Worm (Caenorhabditis elegans) whole organism, L2 larva: Measurements from ENCODE around the gene C07A9.5.

Source experiments
- C34F6.9 ChIP-seq: fragments of 150-350 bp; optimal IDR thresholded peaks from 2 replicates; lab custom pipeline; 2014; ENCODE audit warnings: missing biosample characterization, missing genetic modification characterization
- F13H6.1 ChIP-seq: sonication (generic microtip); optimal IDR thresholded peaks from 2 replicates; lab custom pipeline; 2016; ENCODE audit warnings: missing genetic modification characterization, missing compliant biosample characterization
- R02D3.7 ChIP-seq: fragments of 150-350 bp; optimal IDR thresholded peaks from 2 replicates; lab custom pipeline; 2014; ENCODE audit warnings: missing biosample characterization, missing genetic modification characterization
- Y55F3AM.14 ChIP-seq: fragments of 200-800 bp; sonication (Bioruptor generic); optimal IDR thresholded peaks from 2 replicates; lab custom pipeline; 2018; ENCODE audit warnings: mild to moderate bottlenecking, missing genetic modification characterization, missing compliant biosample characterization
- ZK546.5 ChIP-seq: sonication (generic microtip); optimal IDR thresholded peaks from 2 replicates; lab custom pipeline; 2017; ENCODE audit warnings: missing biosample characterization, missing genetic modification characterization
- alr-1 ChIP-seq: fragments of 150-350 bp; optimal IDR thresholded peaks from 2 replicates; lab custom pipeline; 2014; ENCODE audit warnings: missing biosample characterization, missing genetic modification characterization
- aly-2 ChIP-seq: fragments of 150-350 bp; optimal IDR thresholded peaks from 2 replicates; lab custom pipeline; 2014; ENCODE audit warnings: missing biosample characterization, missing genetic modification characterization
- ama-1 ChIP-seq: fragments of 150-350 bp; optimal IDR thresholded peaks from 2 replicates; lab custom pipeline; 2018; ENCODE audit warnings: inconsistent platforms
- ceh-16 ChIP-seq: fragments of 150-350 bp; optimal IDR thresholded peaks from 2 replicates; lab custom pipeline; 2014; ENCODE audit warnings: missing biosample characterization, missing genetic modification characterization
- ceh-82 ChIP-seq: fragments of 150-350 bp; optimal IDR thresholded peaks from 2 replicates; lab custom pipeline; 2014; ENCODE audit warnings: missing biosample characterization, missing genetic modification characterization
- crh-2 ChIP-seq: sonication (generic microtip); optimal IDR thresholded peaks from 2 replicates; lab custom pipeline; 2017; ENCODE audit warnings: missing biosample characterization, missing genetic modification characterization
- dmd-4 ChIP-seq: sonication (generic microtip); optimal IDR thresholded peaks from 2 replicates; lab custom pipeline; 2017; ENCODE audit warnings: missing biosample characterization, missing genetic modification characterization
- egl-27 ChIP-seq: sonication (generic microtip); optimal IDR thresholded peaks from 3 replicates; lab custom pipeline; 2017; ENCODE audit warnings: missing biosample characterization, missing genetic modification reagents, missing genetic modification characterization
- elt-1 ChIP-seq: fragments of 150-350 bp; optimal IDR thresholded peaks from 2 replicates; lab custom pipeline; 2014; ENCODE audit warnings: missing biosample characterization, missing genetic modification characterization
- elt-3 ChIP-seq: sonication (generic microtip); optimal IDR thresholded peaks from 2 replicates; lab custom pipeline; 2017; ENCODE audit warnings: missing biosample characterization, missing genetic modification characterization
- fos-1 ChIP-seq: fragments of 150-350 bp; optimal IDR thresholded peaks from 2 replicates; lab custom pipeline; 2014; ENCODE audit warnings: missing biosample characterization, missing genetic modification characterization
- gmeb-1 ChIP-seq: fragments of 150-350 bp; optimal IDR thresholded peaks from 2 replicates; lab custom pipeline; 2014; ENCODE audit warnings: missing biosample characterization, missing genetic modification characterization
- lin-11 ChIP-seq: fragments of 150-350 bp; sonication (generic microtip); optimal IDR thresholded peaks from 2 replicates; lab custom pipeline; 2014; ENCODE audit warnings: missing biosample characterization, missing genetic modification characterization, inconsistent platforms, mixed read lengths
- lin-13 ChIP-seq: fragments of 150-350 bp; optimal IDR thresholded peaks from 2 replicates; lab custom pipeline; 2014; ENCODE audit warnings: missing biosample characterization, missing genetic modification reagents, missing genetic modification characterization
- lsy-2 ChIP-seq, 2 experiments: fragments of 150-350 bp in 1 of 2; sonication (generic microtip) in 1 of 2; optimal IDR thresholded peaks; 2 replicates each; lab custom pipeline; 2014 to 2017; ENCODE audit warnings: missing biosample characterization in 2 of 2, missing genetic modification characterization in 2 of 2
- mab-5 ChIP-seq: fragments of 150-350 bp; optimal IDR thresholded peaks from 2 replicates; lab custom pipeline; 2014; ENCODE audit warnings: missing biosample characterization, missing genetic modification characterization
- mbf-1 ChIP-seq: sonication (generic microtip); optimal IDR thresholded peaks from 2 replicates; lab custom pipeline; 2017; ENCODE audit warnings: missing biosample characterization, missing genetic modification characterization
- mdl-1 ChIP-seq, 2 experiments: fragments of 150-350 bp in 1 of 2; sonication (generic microtip) in 1 of 2; optimal IDR thresholded peaks; 2 replicates each; lab custom pipeline; 2017; ENCODE audit warnings: missing biosample characterization in 2 of 2, missing genetic modification characterization in 2 of 2
- nhr-10 ChIP-seq: sonication (generic microtip); optimal IDR thresholded peaks from 2 replicates; lab custom pipeline; 2017; ENCODE audit warnings: missing biosample characterization, missing genetic modification characterization
- nhr-11 ChIP-seq: fragments of 150-350 bp; optimal IDR thresholded peaks from 2 replicates; lab custom pipeline; 2014; ENCODE audit warnings: missing biosample characterization, missing genetic modification characterization
- nhr-12 ChIP-seq: fragments of 150-350 bp; optimal IDR thresholded peaks from 2 replicates; lab custom pipeline; 2014; ENCODE audit warnings: missing biosample characterization, missing genetic modification characterization
- nhr-129 ChIP-seq: fragments of 150-350 bp; optimal IDR thresholded peaks from 2 replicates; lab custom pipeline; 2014; ENCODE audit warnings: missing biosample characterization, missing genetic modification characterization
- nhr-21 ChIP-seq: fragments of 150-350 bp; optimal IDR thresholded peaks from 2 replicates; lab custom pipeline; 2014; ENCODE audit warnings: missing biosample characterization, missing genetic modification characterization
- nhr-23 ChIP-seq: fragments of 150-350 bp; optimal IDR thresholded peaks from 2 replicates; lab custom pipeline; 2014; ENCODE audit warnings: missing biosample characterization, missing genetic modification reagents, missing genetic modification characterization
- nhr-237 ChIP-seq: fragments of 150-350 bp; optimal IDR thresholded peaks from 2 replicates; lab custom pipeline; 2014; ENCODE audit warnings: missing biosample characterization, missing genetic modification characterization
- nhr-25 ChIP-seq: fragments of 150-350 bp; sonication (generic microtip); optimal IDR thresholded peaks from 3 replicates; lab custom pipeline; 2014; ENCODE audit warnings: missing biosample characterization, missing genetic modification characterization
- nhr-6 ChIP-seq: fragments of 150-350 bp; optimal IDR thresholded peaks from 2 replicates; lab custom pipeline; 2014; ENCODE audit warnings: missing biosample characterization, missing genetic modification characterization
- nhr-77 ChIP-seq: fragments of 150-350 bp; optimal IDR thresholded peaks from 2 replicates; lab custom pipeline; 2014; ENCODE audit warnings: missing biosample characterization, missing genetic modification characterization
- peb-1 ChIP-seq: fragments of 150-350 bp; optimal IDR thresholded peaks from 2 replicates; lab custom pipeline; 2014; ENCODE audit warnings: missing biosample characterization, missing genetic modification characterization
- sem-4 ChIP-seq: fragments of 150-350 bp; optimal IDR thresholded peaks from 2 replicates; lab custom pipeline; 2014; ENCODE audit warnings: missing biosample characterization, missing genetic modification reagents, missing genetic modification characterization
- skn-1 ChIP-seq: sonication (generic microtip); optimal IDR thresholded peaks from 2 replicates; lab custom pipeline; 2017; ENCODE audit warnings: missing biosample characterization, missing genetic modification characterization
- sma-3 ChIP-seq: sonication (generic microtip); optimal IDR thresholded peaks from 2 replicates; lab custom pipeline; 2016; ENCODE audit warnings: missing genetic modification reagents, missing genetic modification characterization, missing compliant biosample characterization
- sma-9 ChIP-seq, 2 experiments: fragments of 150-350 bp in 1 of 2; sonication (generic microtip) in 1 of 2; optimal IDR thresholded peaks; 2 replicates each; lab custom pipeline; 2014 to 2016; ENCODE audit warnings: missing genetic modification characterization in 2 of 2, mild to moderate bottlenecking in 1 of 2, missing biosample characterization in 1 of 2, missing compliant biosample characterization in 1 of 2, missing genetic modification reagents in 1 of 2, moderate library complexity in 1 of 2
- snpc-4 ChIP-seq: fragments of 150-350 bp; optimal IDR thresholded peaks from 2 replicates; lab custom pipeline; 2014; ENCODE audit warnings: missing biosample characterization, missing genetic modification characterization
- unc-39 ChIP-seq: fragments of 150-350 bp; optimal IDR thresholded peaks from 2 replicates; lab custom pipeline; 2014; ENCODE audit warnings: missing biosample characterization, missing genetic modification characterization
- unc-55 ChIP-seq: fragments of 150-350 bp; sonication (generic microtip); optimal IDR thresholded peaks from 3 replicates; lab custom pipeline; 2014; ENCODE audit warnings: missing biosample characterization, missing genetic modification reagents, missing genetic modification characterization
- unc-62 ChIP-seq: fragments of 150-350 bp; optimal IDR thresholded peaks from 2 replicates; lab custom pipeline; 2014; ENCODE audit warnings: missing biosample characterization, missing genetic modification reagents, missing genetic modification characterization
- zag-1 ChIP-seq: fragments of 150-350 bp; optimal IDR thresholded peaks from 2 replicates; lab custom pipeline; 2014; ENCODE audit warnings: missing biosample characterization, missing genetic modification characterization
- ztf-1 ChIP-seq: fragments of 200-800 bp; sonication (Bioruptor generic); conservative IDR thresholded peaks from 2 replicates; pipeline ENCODE4 v1.3.6; 2022; ENCODE audit warnings: missing genetic modification characterization, missing compliant biosample characterization
- ztf-11 ChIP-seq: sonication (generic microtip); optimal IDR thresholded peaks from 2 replicates; lab custom pipeline; 2017; ENCODE audit warnings: missing biosample characterization, missing genetic modification characterization

C07A9.5 gene

ce11 chrIII:9717243-9717642 is 34.6 kb upstream of the C07A9.5 start:
- TF ChIP-seq skn-1 (tag; lab: Kevin White, UChicago), result no peak
- peak; percentile 16 to 68 for TF ChIP-seq lsy-2 (tag; optimal IDR thresholded peaks at IDR 0.05; lab: Kevin White, UChicago)
- peak; percentile 64 for TF ChIP-seq nhr-21 (tag; lab: Kevin White, UChicago)
- no peak for TF ChIP-seq unc-39
- TF ChIP-seq elt-1, result no peak
- no peak for TF ChIP-seq ztf-1 (GFP tag; lab: Robert Waterston, UW)
- TF ChIP-seq aly-2 (tag; lab: Kevin White, UChicago), result no peak
- peak in 1 of 2 experiments; percentile 42 for TF ChIP-seq mdl-1 (tag; optimal IDR thresholded peaks at IDR 0.05; lab: Kevin White, UChicago)
- no peak for TF ChIP-seq R02D3.7 (tag; lab: Kevin White, UChicago)
- peak; percentile 90 for TF ChIP-seq sma-9 (GFP tag; optimal IDR thresholded peaks at IDR 0.05; lab: Kevin White, UChicago)
- no peak for TF ChIP-seq sma-9 (tag; optimal IDR thresholded peaks at IDR 0.05; lab: Kevin White, UChicago)
- TF ChIP-seq nhr-23 (tag; lab: Kevin White, UChicago), result no peak
- TF ChIP-seq dmd-4, result no peak
- no peak for TF ChIP-seq ztf-11
- TF ChIP-seq nhr-12 (tag; lab: Kevin White, UChicago), result no peak
- no peak for TF ChIP-seq nhr-6 (tag; lab: Kevin White, UChicago)
- peak; percentile 58 for TF ChIP-seq crh-2 (tag; lab: Kevin White, UChicago)
- TF ChIP-seq nhr-129 (tag; lab: Kevin White, UChicago), result peak; percentile 10
- TF ChIP-seq F13H6.1 (tag; lab: Kevin White, UChicago), result peak; percentile 66
- peak; percentile 8 for TF ChIP-seq lin-11 (tag; lab: Kevin White, UChicago)
- peak; percentile 41 for TF ChIP-seq ceh-16 (tag; lab: Kevin White, UChicago)
- no peak for TF ChIP-seq unc-62 (GFP tag; lab: Kevin White, UChicago)
- TF ChIP-seq zag-1 (tag; lab: Kevin White, UChicago), result no peak
- peak; percentile 53 for TF ChIP-seq nhr-25
- peak; percentile 58 for TF ChIP-seq fos-1 (tag; lab: Kevin White, UChicago)
- TF ChIP-seq sma-3 (GFP tag; lab: Kevin White, UChicago), result peak; percentile 85
- TF ChIP-seq sem-4 (tag; lab: Kevin White, UChicago), result no peak
- TF ChIP-seq ama-1 (lab: Kevin White, UChicago), result peak; percentile 98
- peak; percentile 30 for TF ChIP-seq nhr-77 (tag; lab: Kevin White, UChicago)
- peak; percentile 98 for TF ChIP-seq snpc-4 (tag; lab: Kevin White, UChicago)
- no peak for TF ChIP-seq elt-3 (tag; lab: Kevin White, UChicago)
- TF ChIP-seq alr-1 (tag; lab: Kevin White, UChicago), result no peak
- no peak for TF ChIP-seq unc-55 (GFP tag; lab: Kevin White, UChicago)
- TF ChIP-seq mbf-1, result no peak
- TF ChIP-seq mab-5 (tag; lab: Kevin White, UChicago), result no peak
- TF ChIP-seq nhr-10 (tag; lab: Kevin White, UChicago), result no peak
- TF ChIP-seq C34F6.9 (tag; lab: Kevin White, UChicago), result no peak
- no peak for TF ChIP-seq nhr-11 (tag; lab: Kevin White, UChicago)
- TF ChIP-seq egl-27 (tag; lab: Kevin White, UChicago), result peak; percentile 22
- peak; percentile 79 for TF ChIP-seq gmeb-1 (tag; lab: Kevin White, UChicago)
- no peak for TF ChIP-seq ceh-82 (tag; lab: Kevin White, UChicago)
- TF ChIP-seq Y55F3AM.14 (GFP tag; lab: Kevin White, UChicago), result peak; percentile 27
- TF ChIP-seq lin-13 (GFP tag; lab: Kevin White, UChicago), result no peak
- no peak for TF ChIP-seq ZK546.5 (tag; lab: Kevin White, UChicago)
- TF ChIP-seq peb-1 (tag; lab: Kevin White, UChicago), result no peak

DNA sequence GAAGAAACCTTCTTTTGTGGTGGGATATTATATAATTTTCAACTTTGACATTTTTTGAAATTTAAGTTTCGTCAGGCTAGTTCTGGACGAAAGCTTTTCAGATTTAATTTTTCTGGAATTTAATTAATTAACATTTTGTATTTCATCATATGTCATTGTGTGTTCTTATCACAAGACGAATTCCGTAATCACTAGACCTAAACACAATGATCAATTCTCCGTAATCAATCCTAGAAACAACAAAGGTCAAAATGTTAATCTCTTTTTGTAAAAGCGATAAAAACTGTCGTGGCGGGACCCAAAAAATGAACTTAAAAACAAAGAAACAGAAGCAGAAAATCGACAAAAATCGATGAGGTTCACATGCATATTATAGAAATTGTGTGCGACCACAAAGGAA is 32.1 kb upstream of the C07A9.5 start:
- TF ChIP-seq alr-1 (tag; lab: Kevin White, UChicago) (no peak), fos-1 (tag; lab: Kevin White, UChicago) (peak; percentile 36), sma-9 (GFP tag; optimal IDR thresholded peaks at IDR 0.05; lab: Kevin White, UChicago) (peak; percentile 47), sma-9 (tag; optimal IDR thresholded peaks at IDR 0.05; lab: Kevin White, UChicago) (no peak), crh-2 (tag; lab: Kevin White, UChicago) (peak; percentile 4), nhr-237 (no peak)
